Fruit fly (Drosophila melanogaster) whole organism, embryonic: ENCODE measurements around the gene CG14219.

ENCODE experiments used
- BEAF-32 ChIP-seq: fragments of 200-800 bp; sonication (Bioruptor generic); optimal IDR thresholded peaks from 3 replicates; lab custom pipeline; 2017; ENCODE audit warnings: missing biosample characterization, missing genetic modification characterization, mild to moderate bottlenecking, moderate library complexity, missing genetic modification reagents
- CG10565 ChIP-seq: fragments of 200-800 bp; sonication (Bioruptor generic); optimal IDR thresholded peaks from 3 replicates; lab custom pipeline; 2016; ENCODE audit warnings: missing biosample characterization, mild to moderate bottlenecking, missing genetic modification characterization
- CG16779 ChIP-seq: fragments of 200-800 bp; sonication (Bioruptor generic); IDR thresholded peaks from 2 replicates; pipeline ENCODE4 v1.3.6; 2022; ENCODE audit warnings: missing biosample characterization, missing genetic modification characterization
- CG17328 ChIP-seq: fragments of 200-800 bp; sonication (Bioruptor generic); IDR thresholded peaks from 2 replicates; pipeline ENCODE4 v1.3.6; 2022; ENCODE audit warnings: missing biosample characterization, missing genetic modification characterization
- CG17359 ChIP-seq: fragments of 200-800 bp; sonication (Bioruptor generic); optimal IDR thresholded peaks from 3 replicates; lab custom pipeline; 2018; ENCODE audit warnings: missing biosample characterization, mild to moderate bottlenecking, missing genetic modification characterization, moderate library complexity
- CG1792 ChIP-seq: fragments of 200-800 bp; sonication (Bioruptor generic); optimal IDR thresholded peaks from 2 replicates; lab custom pipeline; 2016; ENCODE audit warnings: missing biosample characterization, missing genetic modification characterization
- CG2129 ChIP-seq: fragments of 200-800 bp; sonication (Bioruptor generic); IDR thresholded peaks from 2 replicates; pipeline ENCODE4 v1.3.6; 2022; ENCODE audit warnings: missing biosample characterization, missing genetic modification characterization; ENCODE audit not compliant: partially characterized antibody
- CG34422 ChIP-seq: fragments of 200-800 bp; sonication (Bioruptor generic); IDR thresholded peaks from 3 replicates; pipeline ENCODE4 v1.3.6; 2022; ENCODE audit warnings: missing biosample characterization, missing genetic modification characterization
- CG4328 ChIP-seq: fragments of 200-800 bp; sonication (Bioruptor generic); optimal IDR thresholded peaks from 3 replicates; lab custom pipeline; 2017; ENCODE audit warnings: missing biosample characterization, missing genetic modification reagents, missing genetic modification characterization
- CG6272 ChIP-seq: fragments of 200-800 bp; sonication (Bioruptor generic); IDR thresholded peaks from 2 replicates; pipeline ENCODE4 v1.3.6; 2022; ENCODE audit warnings: missing biosample characterization, missing genetic modification characterization
- CG6791 ChIP-seq: fragments of 200-800 bp; sonication (Bioruptor generic); IDR thresholded peaks from 3 replicates; pipeline ENCODE4 v1.3.6; 2022; ENCODE audit warnings: missing biosample characterization, missing genetic modification characterization; ENCODE audit not compliant: partially characterized antibody
- CG6854 ChIP-seq: fragments of 200-800 bp; sonication (Bioruptor generic); optimal IDR thresholded peaks from 3 replicates; lab custom pipeline; 2017; ENCODE audit warnings: missing biosample characterization, mild to moderate bottlenecking, missing genetic modification characterization
- CG7963 ChIP-seq: fragments of 200-800 bp; sonication (Bioruptor generic); IDR thresholded peaks from 3 replicates; pipeline ENCODE4 v1.3.6; 2022; ENCODE audit warnings: missing biosample characterization, missing genetic modification characterization; ENCODE audit not compliant: partially characterized antibody
- CoRest ChIP-seq: fragments of 200-800 bp; sonication (Bioruptor generic); optimal IDR thresholded peaks from 3 replicates; lab custom pipeline; 2018; ENCODE audit warnings: missing biosample characterization, mild to moderate bottlenecking, missing genetic modification characterization, moderate library complexity
- Dad ChIP-seq: fragments of 200-800 bp; sonication (Bioruptor generic); optimal IDR thresholded peaks from 3 replicates; lab custom pipeline; 2016; ENCODE audit warnings: missing biosample characterization, missing genetic modification characterization
- Elba2 ChIP-seq: fragments of 200-800 bp; sonication (Bioruptor generic); optimal IDR thresholded peaks from 3 replicates; lab custom pipeline; 2016; ENCODE audit warnings: missing biosample characterization, missing genetic modification characterization
- Fer1 ChIP-seq: fragments of 200-800 bp; sonication (Bioruptor generic); optimal IDR thresholded peaks from 2 replicates; lab custom pipeline; 2017; ENCODE audit warnings: missing biosample characterization, mild to moderate bottlenecking, missing genetic modification characterization
- HmgZ ChIP-seq: fragments of 200-800 bp; sonication (Bioruptor generic); optimal IDR thresholded peaks from 2 replicates; lab custom pipeline; 2018; ENCODE audit warnings: missing biosample characterization, mild to moderate bottlenecking, missing genetic modification characterization
- Max ChIP-seq: fragments of 200-800 bp; sonication (Bioruptor generic); optimal IDR thresholded peaks from 2 replicates; lab custom pipeline; 2016; ENCODE audit warnings: missing biosample characterization, mild to moderate bottlenecking, missing genetic modification characterization
- Scr ChIP-seq: fragments of 200-800 bp; sonication (Bioruptor generic); IDR thresholded peaks from 2 replicates; pipeline ENCODE4 v1.3.6; 2022; ENCODE audit warnings: missing biosample characterization, missing genetic modification characterization; ENCODE audit not compliant: partially characterized antibody
- Sry-δ ChIP-seq: fragments of 200-800 bp; sonication (Bioruptor generic); optimal IDR thresholded peaks from 2 replicates; lab custom pipeline; 2016; ENCODE audit warnings: missing biosample characterization, missing genetic modification characterization
- Trl ChIP-seq, 3 experiments: fragments of >200 bp in 2 of 3; fragments of 200-800 bp in 1 of 3; sonication (Bioruptor generic) in 1 of 3; optimal IDR thresholded peaks; 2 replicates in 1 of 3; 3 replicates in 2 of 3; lab custom pipeline; 2016 to 2017; ENCODE audit warnings: missing biosample characterization in 1 of 3, missing genetic modification characterization in 1 of 3
- Xbp1 ChIP-seq: fragments of 200-800 bp; sonication (Bioruptor generic); optimal IDR thresholded peaks from 3 replicates; lab custom pipeline; 2016; ENCODE audit warnings: missing biosample characterization, mild to moderate bottlenecking, missing genetic modification characterization
- amos ChIP-seq: fragments of 200-800 bp; sonication (Bioruptor generic); IDR thresholded peaks from 2 replicates; pipeline ENCODE4 v1.3.6; 2022; ENCODE audit warnings: missing biosample characterization, missing genetic modification characterization; ENCODE audit not compliant: partially characterized antibody
- bigmax ChIP-seq: fragments of 200-800 bp; sonication (Bioruptor generic); optimal IDR thresholded peaks from 2 replicates; lab custom pipeline; 2018; ENCODE audit warnings: missing biosample characterization, mild to moderate bottlenecking, missing genetic modification characterization
- cad ChIP-seq: fragments of >200 bp; optimal IDR thresholded peaks from 2 replicates; lab custom pipeline; 2017; ENCODE audit warnings: missing biosample characterization, missing genetic modification characterization
- crp ChIP-seq, 2 experiments: fragments of 200-800 bp; sonication (Bioruptor generic); optimal IDR thresholded peaks; 2 replicates in 1 of 2; 3 replicates in 1 of 2; lab custom pipeline; 2017; ENCODE audit warnings: missing biosample characterization in 2 of 2, missing genetic modification characterization in 2 of 2, mild to moderate bottlenecking in 1 of 2, moderate library complexity in 1 of 2
- ham ChIP-seq: fragments of 200-800 bp; sonication (Bioruptor generic); IDR thresholded peaks from 2 replicates; pipeline ENCODE4 v1.3.6; 2022; ENCODE audit warnings: missing biosample characterization, missing genetic modification characterization
- hbn ChIP-seq: fragments of 200-800 bp; sonication (Bioruptor generic); IDR thresholded peaks from 2 replicates; pipeline ENCODE4 v1.3.6; 2022; ENCODE audit warnings: missing biosample characterization, missing genetic modification characterization; ENCODE audit not compliant: partially characterized antibody
- inv ChIP-seq: fragments of 200-800 bp; sonication (Bioruptor generic); IDR thresholded peaks from 2 replicates; pipeline ENCODE4 v1.3.6; 2022; ENCODE audit warnings: missing biosample characterization, missing genetic modification characterization; ENCODE audit not compliant: partially characterized antibody
- kay ChIP-seq: fragments of 200-800 bp; sonication (Bioruptor generic); optimal IDR thresholded peaks from 2 replicates; lab custom pipeline; 2016; ENCODE audit warnings: missing biosample characterization, missing genetic modification characterization
- knrl ChIP-seq: fragments of 200-800 bp; sonication (Bioruptor generic); IDR thresholded peaks from 3 replicates; pipeline ENCODE4 v1.3.6; 2022; ENCODE audit warnings: missing biosample characterization, missing genetic modification characterization; ENCODE audit not compliant: partially characterized antibody
- lola ChIP-seq, 3 experiments: fragments of >200 bp in 2 of 3; fragments of 200-800 bp in 1 of 3; sonication (Bioruptor generic) in 1 of 3; optimal IDR thresholded peaks; 2 replicates each; lab custom pipeline; 2017 to 2019; ENCODE audit warnings: missing biosample characterization in 3 of 3, missing genetic modification characterization in 3 of 3, mild to moderate bottlenecking in 1 of 3, moderate library complexity in 1 of 3
- mld ChIP-seq: fragments of 200-800 bp; sonication (Bioruptor generic); IDR thresholded peaks from 3 replicates; pipeline ENCODE4 v1.3.6; 2022; ENCODE audit warnings: missing biosample characterization, missing genetic modification characterization; ENCODE audit not compliant: partially characterized antibody
- pfk ChIP-seq: fragments of 200-800 bp; sonication (Bioruptor generic); optimal IDR thresholded peaks from 2 replicates; lab custom pipeline; 2018; ENCODE audit warnings: missing biosample characterization, mild to moderate bottlenecking, missing genetic modification characterization, moderate library complexity
- pzg ChIP-seq: fragments of 200-800 bp; sonication (Bioruptor generic); optimal IDR thresholded peaks from 3 replicates; lab custom pipeline; 2018; ENCODE audit warnings: missing biosample characterization, mild to moderate bottlenecking, missing genetic modification characterization, moderate library complexity
- rib ChIP-seq: fragments of 200-800 bp; sonication (Bioruptor generic); IDR thresholded peaks from 2 replicates; pipeline ENCODE4 v1.3.6; 2022; ENCODE audit warnings: missing biosample characterization, missing genetic modification characterization
- ro ChIP-seq: fragments of 200-800 bp; sonication (Bioruptor generic); IDR thresholded peaks from 2 replicates; pipeline ENCODE4 v1.3.6; 2022; ENCODE audit warnings: missing biosample characterization, missing genetic modification characterization
- sens ChIP-seq: fragments of 200-800 bp; sonication (Bioruptor generic); peaks from one replicate; lab custom pipeline; 2016; ENCODE audit warnings: missing biosample characterization, missing genetic modification characterization
- seq ChIP-seq: fragments of 200-800 bp; sonication (Bioruptor generic); IDR thresholded peaks from 2 replicates; pipeline ENCODE4 v1.3.6; 2022; ENCODE audit warnings: missing biosample characterization, missing genetic modification characterization
- sna ChIP-seq: fragments of 200-800 bp; sonication (Bioruptor generic); IDR thresholded peaks from 2 replicates; pipeline ENCODE4 v1.3.6; 2022; ENCODE audit warnings: missing biosample characterization, missing genetic modification characterization; ENCODE audit not compliant: partially characterized antibody
- so ChIP-seq: fragments of 200-800 bp; sonication (Bioruptor generic); IDR thresholded peaks from 3 replicates; pipeline ENCODE4 v1.3.6; 2022; ENCODE audit warnings: missing biosample characterization, missing genetic modification characterization
- stwl ChIP-seq: fragments of 200-800 bp; sonication (Bioruptor generic); optimal IDR thresholded peaks from 3 replicates; lab custom pipeline; 2018; ENCODE audit warnings: missing biosample characterization, mild to moderate bottlenecking, missing genetic modification characterization, moderate library complexity
- tll ChIP-seq, 2 experiments: fragments of 200-800 bp in 1 of 2; fragments of >200 bp in 1 of 2; sonication (Bioruptor generic) in 1 of 2; optimal IDR thresholded peaks; 2 replicates each; lab custom pipeline; 2017 to 2019; ENCODE audit warnings: missing biosample characterization in 2 of 2, missing genetic modification characterization in 2 of 2, mild to moderate bottlenecking in 1 of 2, moderate library complexity in 1 of 2
- trem ChIP-seq: fragments of 200-800 bp; optimal IDR thresholded peaks from 3 replicates; lab custom pipeline; 2019; ENCODE audit warnings: missing biosample characterization, mild to moderate bottlenecking, missing genetic modification characterization, moderate library complexity
- twi ChIP-seq: fragments of 200-800 bp; optimal IDR thresholded peaks from 2 replicates; lab custom pipeline; 2019; ENCODE audit warnings: missing biosample characterization, mild to moderate bottlenecking, missing genetic modification characterization, moderate library complexity
- zen2 ChIP-seq: fragments of 200-800 bp; sonication (Bioruptor generic); IDR thresholded peaks from 3 replicates; pipeline ENCODE4 v1.3.6; 2022; ENCODE audit warnings: missing biosample characterization, missing genetic modification characterization; ENCODE audit not compliant: partially characterized antibody

The CG14219 gene

DNA sequence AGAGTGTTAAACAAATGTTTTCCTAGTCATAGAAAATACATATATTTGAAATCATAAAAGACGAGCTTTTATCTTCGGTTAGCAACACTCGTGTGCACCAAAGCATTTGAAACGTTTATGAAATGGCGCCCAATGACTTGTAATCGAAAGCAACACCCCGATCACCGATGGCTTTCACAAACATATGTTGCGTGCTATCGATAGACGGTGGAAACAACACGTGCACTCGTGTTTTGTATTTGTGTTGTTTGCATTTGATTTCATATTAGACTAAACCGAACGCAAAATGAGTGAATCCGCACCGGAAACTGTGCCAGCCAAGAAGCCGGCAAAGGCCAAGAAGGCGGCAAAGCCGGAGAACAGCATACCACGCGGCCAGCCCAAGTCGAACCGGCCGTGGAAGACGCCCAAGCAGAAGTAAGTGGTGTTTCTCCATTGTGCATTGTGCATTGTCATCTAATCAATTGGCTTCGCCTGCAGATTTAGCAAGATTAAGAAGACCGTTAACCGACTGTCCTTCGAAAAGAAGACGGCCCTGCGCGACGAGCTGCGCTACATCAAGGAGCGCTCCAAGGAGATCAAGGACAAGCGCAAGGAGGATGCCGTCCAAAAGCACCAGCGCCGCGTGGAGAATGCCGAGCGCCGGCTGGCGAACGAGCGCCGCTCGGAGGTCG is 26.2 kb upstream of the CG14219 start, which contains the start of gene CG14210 (continued):
- TF ChIP-seq amos (GFP tag; lab: Robert Waterston, UW) (peak; percentile 56; the same call in 1 of the 2 replicates), ro (GFP tag; lab: Robert Waterston, UW) (no peak), CG6272 (GFP tag; lab: Robert Waterston, UW) (no peak), Dad (GFP tag; lab: Kevin White, UChicago) (no peak), sens (GFP tag; lab: Kevin White, UChicago) (peak; percentile 19), ham (GFP tag; lab: Robert Waterston, UW) (no peak), Fer1 (GFP tag; lab: Kevin White, UChicago) (peak; percentile 2), stwl (tag; lab: Kevin White, UChicago) (peak; percentile 40), BEAF-32 (GFP tag; lab: Kevin White, UChicago) (peak; percentile 57), CoRest (tag; lab: Kevin White, UChicago) (no peak), pfk (GFP tag; lab: Kevin White, UChicago) (peak; percentile 70), CG34422 (GFP tag; lab: Robert Waterston, UW) (no peak; the same call in 2 of the 3 replicates), lola (GFP tag; optimal IDR thresholded peaks at IDR 0.05; lab: Kevin White, UChicago) (no peak), mld (GFP tag; lab: Robert Waterston, UW) (0 out of 3 replicates have a peak, but pooled peaks have one; percentile 53), Scr (peak; percentile 66), CG10565 (GFP tag; lab: Kevin White, UChicago) (no peak), Max (GFP tag; lab: Kevin White, UChicago) (peak; percentile 69), HmgZ (tag; lab: Kevin White, UChicago) (peak; percentile 7), Xbp1 (GFP tag; lab: Kevin White, UChicago) (no peak), inv (GFP tag; lab: Robert Waterston, UW) (peak; percentile 48; the same call in 1 of the 2 replicates), CG1792 (no peak), pzg (GFP tag; lab: Kevin White, UChicago) (peak; percentile 57), CG17328 (no peak), twi (peak; percentile 30), knrl (GFP tag; lab: Robert Waterston, UW) (peak; percentile 45; the same call in 2 of the 3 replicates), CG7963 (GFP tag; lab: Robert Waterston, UW) (peak; percentile 66; the same call in 2 of the 3 replicates), kay (no peak), crp (GFP tag; optimal IDR thresholded peaks at IDR 0.05; lab: Kevin White, UChicago) (peak; percentile 3 to 84), CG6791 (peak; percentile 75; the same call in 2 of the 3 replicates), CG2129 (GFP tag; lab: Robert Waterston, UW) (no peak), hbn (peak; percentile 60), so (GFP tag; lab: Robert Waterston, UW) (no peak), rib (GFP tag; lab: Robert Waterston, UW) (no peak), Sry-δ (GFP tag; lab: Kevin White, UChicago) (peak; percentile 52), CG6854 (GFP tag; lab: Kevin White, UChicago) (no peak), zen2 (GFP tag; lab: Robert Waterston, UW) (peak; percentile 78), Trl (optimal IDR thresholded peaks at IDR 0.05; lab: Kevin White, UChicago) (no peak), Trl (GFP tag; optimal IDR thresholded peaks at IDR 0.05; lab: Kevin White, UChicago) (no peak), seq (GFP tag; lab: Robert Waterston, UW) (no peak), cad (GFP tag; lab: Kevin White, UChicago) (no peak), CG17359 (tag; lab: Kevin White, UChicago) (no peak), Elba2 (GFP tag; lab: Kevin White, UChicago) (no peak), tll (GFP tag; optimal IDR thresholded peaks at IDR 0.05; lab: Kevin White, UChicago) (no peak), CG4328 (no peak), sna (peak; percentile 44; the same call in 1 of the 2 replicates), bigmax (GFP tag; lab: Kevin White, UChicago) (no peak), CG16779 (GFP tag; lab: Robert Waterston, UW) (no peak), trem (tag; lab: Kevin White, UChicago) (peak; percentile 45)
